Worm (Caenorhabditis elegans) whole organism, young adult: ENCODE measurements around the gene ptr-24.

Experiments
- B0035.1 ChIP-seq: sonication (generic microtip); optimal IDR thresholded peaks from 2 replicates; lab custom pipeline; 2016; ENCODE audit warnings: missing genetic modification characterization, mild to moderate bottlenecking, missing compliant biosample characterization, missing genotype, missing genetic modification reagents
- C06A6.2 ChIP-seq: fragments of 200-800 bp; sonication (Bioruptor generic); conservative IDR thresholded peaks from 2 replicates; pipeline ENCODE4 v1.3.6; 2022; ENCODE audit warnings: missing genetic modification characterization, missing compliant biosample characterization
- F57C9.4 ChIP-seq: sonication (generic microtip); optimal IDR thresholded peaks from 2 replicates; lab custom pipeline; 2017; ENCODE audit warnings: mild to moderate bottlenecking, missing genetic modification characterization, missing compliant biosample characterization
- K11D2.4 ChIP-seq: fragments of 200-800 bp; sonication (Bioruptor generic); IDR thresholded peaks from 2 replicates; pipeline ENCODE4 v1.3.6; 2022; ENCODE audit warnings: missing genetic modification reagents, missing genetic modification characterization, missing compliant biosample characterization
- K12H6.12 ChIP-seq: fragments of 200-800 bp; sonication (Bioruptor generic); optimal IDR thresholded peaks from 2 replicates; lab custom pipeline; 2018; ENCODE audit warnings: mild to moderate bottlenecking, missing genetic modification characterization, missing compliant biosample characterization
- T07F8.4 ChIP-seq: sonication (generic microtip); optimal IDR thresholded peaks from 2 replicates; lab custom pipeline; 2016; ENCODE audit warnings: mild to moderate bottlenecking, missing genetic modification characterization, moderate library complexity, missing compliant biosample characterization
- T26A5.8 ChIP-seq: sonication (generic microtip); optimal IDR thresholded peaks from 2 replicates; lab custom pipeline; 2016; ENCODE audit warnings: missing genetic modification characterization, missing compliant biosample characterization
- Y53F4B.3 ChIP-seq: fragments of 200-800 bp; sonication (Bioruptor generic); IDR thresholded peaks from 2 replicates; pipeline ENCODE4 v1.3.6; 2022; ENCODE audit warnings: missing genetic modification reagents, missing genetic modification characterization, missing compliant biosample characterization
- Y56A3A.18 ChIP-seq: fragments of 200-800 bp; sonication (Bioruptor generic); IDR thresholded peaks from 2 replicates; pipeline ENCODE4 v1.3.6; 2022; ENCODE audit warnings: missing genetic modification reagents, missing genetic modification characterization, missing compliant biosample characterization
- akir-1 ChIP-seq: fragments of 200-800 bp; sonication (Bioruptor generic); optimal IDR thresholded peaks from 2 replicates; lab custom pipeline; 2018; ENCODE audit warnings: mild to moderate bottlenecking, missing genetic modification characterization, moderate library complexity, missing compliant biosample characterization
- aptf-2 ChIP-seq: fragments of 200-800 bp; sonication (Bioruptor generic); conservative IDR thresholded peaks from 2 replicates; pipeline ENCODE4 v1.3.6; 2022; ENCODE audit warnings: missing genetic modification reagents, missing genetic modification characterization, missing compliant biosample characterization
- attf-5 ChIP-seq: fragments of 200-800 bp; sonication (Bioruptor generic); optimal IDR thresholded peaks from 2 replicates; lab custom pipeline; 2018; ENCODE audit warnings: mild to moderate bottlenecking, missing genetic modification characterization, missing compliant biosample characterization
- attf-6 ChIP-seq: fragments of 200-800 bp; sonication (Bioruptor generic); IDR thresholded peaks from 2 replicates; pipeline ENCODE4 v1.3.6; 2022; ENCODE audit warnings: missing genetic modification reagents, missing genetic modification characterization, missing compliant biosample characterization
- ccch-3 ChIP-seq: fragments of 200-800 bp; sonication (Bioruptor generic); optimal IDR thresholded peaks from 2 replicates; lab custom pipeline; 2018; ENCODE audit warnings: mild to moderate bottlenecking, missing genetic modification characterization, missing compliant biosample characterization
- cebp-1 ChIP-seq, 2 experiments: fragments of 200-800 bp in 1 of 2; sonication (Bioruptor generic) in 1 of 2; sonication (generic microtip) in 1 of 2; IDR thresholded peaks in 1 of 2; optimal IDR thresholded peaks in 1 of 2; 2 replicates each; pipeline versions ENCODE4 v1.3.6 to Lab custom; 2017 to 2022; ENCODE audit warnings: missing compliant biosample characterization in 2 of 2, missing genetic modification characterization in 2 of 2, mild to moderate bottlenecking in 1 of 2, missing genetic modification reagents in 1 of 2, moderate library complexity in 1 of 2
- ceh-100 ChIP-seq: fragments of 200-800 bp; sonication (Bioruptor generic); IDR thresholded peaks from 2 replicates; pipeline ENCODE4 v1.3.6; 2022; ENCODE audit warnings: missing genetic modification reagents, missing genetic modification characterization, missing compliant biosample characterization
- ceh-40 ChIP-seq: fragments of 200-800 bp; sonication (Bioruptor generic); IDR thresholded peaks from 2 replicates; pipeline ENCODE4 v1.3.6; 2022; ENCODE audit warnings: missing genetic modification characterization, missing compliant biosample characterization
- ceh-79 ChIP-seq: sonication (generic microtip); optimal IDR thresholded peaks from 2 replicates; lab custom pipeline; 2017; ENCODE audit warnings: mild to moderate bottlenecking, missing genetic modification characterization, missing compliant biosample characterization
- ceh-91 ChIP-seq: fragments of 200-800 bp; sonication (Bioruptor generic); IDR thresholded peaks from 2 replicates; pipeline ENCODE4 v1.3.6; 2022; ENCODE audit warnings: missing genetic modification reagents, missing genetic modification characterization, missing compliant biosample characterization
- efl-1 ChIP-seq: fragments of 150-350 bp; optimal IDR thresholded peaks from 2 replicates; lab custom pipeline; 2014; ENCODE audit warnings: missing biosample characterization, missing genetic modification reagents, missing genetic modification characterization
- egl-44 ChIP-seq: fragments of 200-800 bp; sonication (Bioruptor generic); IDR thresholded peaks from 2 replicates; pipeline ENCODE4 v1.3.6; 2022; ENCODE audit warnings: missing genetic modification reagents, missing genetic modification characterization, missing compliant biosample characterization
- hlh-12 ChIP-seq: sonication (generic microtip); optimal IDR thresholded peaks from 2 replicates; lab custom pipeline; 2016; ENCODE audit warnings: missing genetic modification characterization, missing compliant biosample characterization
- hmg-1.2 ChIP-seq: fragments of 200-800 bp; sonication (Bioruptor generic); IDR thresholded peaks from 2 replicates; pipeline ENCODE4 v1.3.6; 2022; ENCODE audit warnings: missing genetic modification reagents, missing genetic modification characterization, missing compliant biosample characterization
- hsf-1 ChIP-seq: fragments of 200-800 bp; sonication (Bioruptor generic); IDR thresholded peaks from 2 replicates; pipeline ENCODE4 v1.3.6; 2022; ENCODE audit warnings: missing genetic modification reagents, missing genetic modification characterization, missing compliant biosample characterization
- let-607 ChIP-seq, 2 experiments: fragments of 200-800 bp in 1 of 2; sonication (Bioruptor generic) in 1 of 2; sonication (generic microtip) in 1 of 2; optimal IDR thresholded peaks; 2 replicates each; lab custom pipeline; 2016 to 2018; ENCODE audit warnings: mild to moderate bottlenecking in 2 of 2, missing compliant biosample characterization in 2 of 2, missing genetic modification characterization in 2 of 2, moderate library complexity in 2 of 2, missing genotype in 1 of 2
- lin-26 ChIP-seq: fragments of 200-800 bp; sonication (Bioruptor generic); IDR thresholded peaks from 2 replicates; pipeline ENCODE4 v1.3.6; 2022; ENCODE audit warnings: missing genetic modification reagents, missing genetic modification characterization, missing compliant biosample characterization
- lin-40 ChIP-seq: sonication (generic microtip); optimal IDR thresholded peaks from 2 replicates; lab custom pipeline; 2016; ENCODE audit warnings: missing genetic modification characterization, mild to moderate bottlenecking, missing compliant biosample characterization, missing genotype, missing genetic modification reagents
- lsl-1 ChIP-seq: fragments of 200-800 bp; sonication (Bioruptor generic); optimal IDR thresholded peaks from 2 replicates; lab custom pipeline; 2018; ENCODE audit warnings: mild to moderate bottlenecking, missing genetic modification characterization, moderate library complexity, missing compliant biosample characterization
- mes-4 ChIP-seq: sonication (generic microtip); optimal IDR thresholded peaks from 2 replicates; lab custom pipeline; 2016; ENCODE audit warnings: missing genotype, missing genetic modification characterization, missing compliant biosample characterization
- nhr-179 ChIP-seq: sonication (generic microtip); optimal IDR thresholded peaks from 2 replicates; lab custom pipeline; 2016; ENCODE audit warnings: mild to moderate bottlenecking, missing genetic modification characterization, missing compliant biosample characterization
- nhr-27 ChIP-seq: fragments of 200-800 bp; sonication (Bioruptor generic); optimal IDR thresholded peaks from 2 replicates; lab custom pipeline; 2018; ENCODE audit warnings: mild to moderate bottlenecking, missing genetic modification characterization, moderate library complexity, missing compliant biosample characterization
- nhr-80 ChIP-seq: sonication (generic microtip); optimal IDR thresholded peaks from 2 replicates; lab custom pipeline; 2016; ENCODE audit warnings: missing genetic modification characterization, missing compliant biosample characterization
- pbrm-1 ChIP-seq: fragments of 200-800 bp; sonication (Bioruptor generic); IDR thresholded peaks from 2 replicates; pipeline ENCODE4 v1.3.6; 2022; ENCODE audit warnings: missing genetic modification reagents, missing genetic modification characterization, missing compliant biosample characterization
- snpc-4 ChIP-seq, 5 experiments: fragments of 150-350 bp in 1 of 5; sonication (generic microtip) in 4 of 5; optimal IDR thresholded peaks; 2 replicates each; lab custom pipeline; 2014 to 2018; ENCODE audit warnings: missing genetic modification characterization in 5 of 5, missing biosample characterization in 3 of 5, antibody characterized with exemption in 2 of 5, mild to moderate bottlenecking in 2 of 5, missing compliant biosample characterization in 2 of 5, missing genotype in 2 of 5, moderate library complexity in 2 of 5, missing genetic modification reagents in 1 of 5
- somi-1 ChIP-seq: fragments of 200-800 bp; sonication (Bioruptor generic); optimal IDR thresholded peaks from 2 replicates; lab custom pipeline; 2018; ENCODE audit warnings: mild to moderate bottlenecking, missing genetic modification characterization, missing compliant biosample characterization
- tbp1 ChIP-seq: fragments of 200-800 bp; sonication (Bioruptor generic); optimal IDR thresholded peaks from 2 replicates; lab custom pipeline; 2018; ENCODE audit warnings: mild to moderate bottlenecking, missing genetic modification characterization, missing compliant biosample characterization
- tbx-9 ChIP-seq: sonication (generic microtip); optimal IDR thresholded peaks from 2 replicates; lab custom pipeline; 2016; ENCODE audit warnings: borderline replicate concordance, missing genetic modification characterization, inconsistent platforms, missing compliant biosample characterization
- xnd-1 ChIP-seq: sonication (generic microtip); optimal IDR thresholded peaks from 2 replicates; lab custom pipeline; 2016; ENCODE audit warnings: missing genotype, missing genetic modification reagents, missing genetic modification characterization, missing compliant biosample characterization
- ztf-26 ChIP-seq: sonication (generic microtip); optimal IDR thresholded peaks from 2 replicates; lab custom pipeline; 2017; ENCODE audit warnings: missing genetic modification characterization, missing compliant biosample characterization
- ztf-28 ChIP-seq: fragments of 200-800 bp; sonication (Bioruptor generic); IDR thresholded peaks from 2 replicates; pipeline ENCODE4 v1.3.6; 2022; ENCODE audit warnings: missing genetic modification reagents, missing genetic modification characterization, missing compliant biosample characterization

The ptr-24 gene

DNA sequence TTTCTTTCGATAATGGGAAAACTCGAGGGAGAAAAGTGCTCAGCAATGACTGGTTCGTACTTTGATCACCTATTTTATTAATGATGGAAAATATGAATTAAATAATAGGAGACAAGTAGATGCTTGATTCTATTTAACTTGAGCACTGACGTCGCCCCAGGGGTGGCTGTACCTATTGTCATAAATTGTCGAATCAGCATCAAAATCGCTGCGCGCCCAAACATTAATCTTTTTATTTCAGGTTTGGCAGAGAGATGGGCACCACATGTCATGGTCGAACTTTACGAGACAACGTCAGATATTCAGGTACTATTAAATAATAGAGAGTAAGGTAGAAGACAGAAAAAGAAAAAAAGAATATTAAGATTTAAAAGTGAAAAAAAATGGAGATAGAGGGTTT lies 13.5 kb upstream of the ptr-24 start:
- TF ChIP-seq pbrm-1, result no peak
- no peak for TF ChIP-seq egl-44 (GFP tag; lab: Robert Waterston, UW)
- no peak for TF ChIP-seq hsf-1 (GFP tag; lab: Robert Waterston, UW)
- no peak for TF ChIP-seq Y56A3A.18 (GFP tag; lab: Robert Waterston, UW)
- TF ChIP-seq nhr-27 (tag; lab: Kevin White, UChicago), result no peak
- TF ChIP-seq lin-26 (GFP tag; lab: Robert Waterston, UW), result no peak
- no peak for TF ChIP-seq T26A5.8
- no peak for TF ChIP-seq mes-4 (tag; lab: Kevin White, UChicago)

DNA sequence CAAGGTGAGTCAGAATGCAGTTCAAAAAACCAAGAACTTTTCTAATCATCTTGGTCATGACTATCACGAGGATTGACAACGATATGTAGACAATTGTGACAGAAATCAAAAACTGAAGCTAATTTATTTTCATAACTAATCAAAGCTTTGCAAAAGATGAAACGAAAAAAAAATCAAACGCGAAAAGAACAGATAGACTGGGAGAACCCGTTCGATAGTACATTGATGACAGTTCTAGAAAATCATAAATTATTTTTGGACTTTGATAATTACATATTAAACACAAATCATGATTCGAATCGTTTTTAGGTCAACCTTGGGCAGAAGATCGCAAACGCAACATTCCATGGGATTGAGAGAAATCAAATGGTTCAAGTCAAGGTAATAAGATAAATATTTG lies 12.8 kb upstream of the ptr-24 start:
- peak; percentile 30 for TF ChIP-seq somi-1 (GFP tag; lab: Kevin White, UChicago)
- no peak for TF ChIP-seq hmg-1.2 (GFP tag; lab: Robert Waterston, UW)
- no peak for TF ChIP-seq ccch-3 (GFP tag; lab: Kevin White, UChicago)

- no peak for TF ChIP-seq ceh-91 (GFP tag; lab: Robert Waterston, UW)
- TF ChIP-seq K12H6.12, result no peak
- no peak for TF ChIP-seq snpc-4 (GFP tag; optimal IDR thresholded peaks at IDR 0.05; lab: Kevin White, UChicago)
- TF ChIP-seq snpc-4 (tag; optimal IDR thresholded peaks at IDR 0.05; lab: Kevin White, UChicago), result no peak
- TF ChIP-seq lin-40 (tag; lab: Kevin White, UChicago), result no peak
- TF ChIP-seq F57C9.4 (tag; lab: Kevin White, UChicago), result no peak
- no peak for TF ChIP-seq ceh-100
- TF ChIP-seq akir-1 (GFP tag; lab: Kevin White, UChicago), result no peak
- TF ChIP-seq lsl-1 (GFP tag; lab: Kevin White, UChicago), result no peak
- no peak for TF ChIP-seq Y53F4B.3
- TF ChIP-seq ztf-26, result no peak
- no peak for TF ChIP-seq efl-1 (GFP tag; lab: Kevin White, UChicago)
- no peak for TF ChIP-seq cebp-1 (GFP tag; IDR thresholded peaks at IDR 0.05; lab: Robert Waterston, UW)
- peak; percentile 8 for TF ChIP-seq cebp-1 (tag; optimal IDR thresholded peaks at IDR 0.05; lab: Kevin White, UChicago)
- no peak for TF ChIP-seq B0035.1 (tag; lab: Kevin White, UChicago)
- peak; percentile 1 for TF ChIP-seq tbp1 (GFP tag; lab: Kevin White, UChicago)
- no peak for TF ChIP-seq aptf-2 (GFP tag; lab: Robert Waterston, UW)
- TF ChIP-seq C06A6.2, result no peak
- no peak for TF ChIP-seq attf-5 (GFP tag; lab: Kevin White, UChicago)
- TF ChIP-seq K11D2.4 (GFP tag; lab: Robert Waterston, UW), result 0 out of 2 replicates have a peak, but pooled peaks have one; percentile 14
- no peak for TF ChIP-seq hlh-12
- TF ChIP-seq ceh-40, result no peak
- peak; percentile 64 for TF ChIP-seq nhr-80
- peak in 1 of 2 experiments; percentile 4 for TF ChIP-seq let-607 (tag; optimal IDR thresholded peaks at IDR 0.05; lab: Kevin White, UChicago)
- no peak for TF ChIP-seq nhr-179 (tag; lab: Kevin White, UChicago)
- TF ChIP-seq T07F8.4 (tag; lab: Kevin White, UChicago), result no peak
- no peak for TF ChIP-seq attf-6 (GFP tag; lab: Robert Waterston, UW)
- TF ChIP-seq xnd-1 (tag; lab: Kevin White, UChicago), result no peak
- no peak for TF ChIP-seq ceh-79
- no peak for TF ChIP-seq tbx-9 (tag; lab: Kevin White, UChicago)
- TF ChIP-seq ztf-28 (GFP tag; lab: Robert Waterston, UW), result no peak
- TF ChIP-seq, all 124 proteins: peak for 5
Measured at ce11 chrX:13328034-13328433, 9.8 kb upstream of the ptr-24 start, which contains the start of gene sir-2.2. Gene sir-2.2 (plus strand): TSS chrX:13328067.
